Worm (Caenorhabditis elegans): Measurements from ENCODE around the gene str-68.

DNA sequence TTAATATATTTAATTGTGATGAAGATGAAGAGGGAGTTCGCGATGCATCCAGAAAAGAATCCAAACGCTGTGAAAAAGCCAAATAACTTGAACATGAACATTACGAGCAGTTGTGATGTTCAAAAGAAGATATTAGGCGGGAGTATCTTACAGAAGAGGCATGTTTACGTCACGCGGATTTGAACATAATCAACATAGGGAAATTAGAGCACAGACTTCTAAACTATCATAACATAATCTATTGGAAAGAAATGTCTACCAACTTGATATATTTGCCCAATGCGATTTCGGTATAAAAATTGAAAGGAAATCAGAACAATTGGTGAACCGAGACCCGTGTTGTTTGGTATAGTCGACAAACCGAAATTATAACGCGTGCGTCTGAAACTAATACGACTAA, 3.2 kb downstream of the str-68 start, which contains the start of gene str-66:
- TF ChIP-seq pqm-1 (tag; optimal IDR thresholded peaks at IDR 0.05) (no peak), eyg-1 (tag; optimal IDR thresholded peaks at IDR 0.05) (no peak), nhr-11 (tag; optimal IDR thresholded peaks at IDR 0.05) (no peak), fkh-10 (GFP tag; optimal IDR thresholded peaks at IDR 0.05) (no peak)

All from whole organism, late embryonic.